Worm (Caenorhabditis elegans): Measurements from ENCODE around the gene F33G12.6.

DNA sequence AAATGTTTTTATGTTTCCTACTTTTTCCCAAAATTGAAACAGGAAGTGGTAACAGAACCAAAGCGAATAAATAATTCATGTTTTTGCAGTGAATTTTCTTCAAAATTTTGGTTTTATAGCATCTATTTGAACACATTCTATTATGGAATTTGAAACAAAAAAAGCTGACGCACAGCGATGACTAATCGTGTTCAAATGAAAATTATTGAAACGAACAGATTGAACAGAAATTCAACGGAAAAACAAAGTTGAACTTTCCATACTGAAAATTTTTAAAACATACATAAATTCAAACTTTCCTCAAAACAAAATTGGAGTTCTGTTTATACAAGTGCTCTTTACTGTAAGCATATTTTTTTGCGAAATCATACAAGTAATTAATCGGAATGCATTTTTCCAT is 37.7 kb upstream of the F33G12.6 start, which contains the start of gene F59A6.12:
- TF ChIP-seq dve-1 (tag; optimal IDR thresholded peaks at IDR 0.05) = no peak
- no peak for TF ChIP-seq fkh-6 (tag; optimal IDR thresholded peaks at IDR 0.05)
- TF ChIP-seq hlh-8 (tag; optimal IDR thresholded peaks at IDR 0.05) = no peak
- TF ChIP-seq sdc-2 (tag; optimal IDR thresholded peaks at IDR 0.05) = no peak

Measured in whole organism, late embryonic.